Fruit fly (Drosophila melanogaster) whole organism, embryonic: ENCODE data around the gene Dis3.

ENCODE experiments used
- BtbVII ChIP-seq: fragments of 200-800 bp; sonication (Bioruptor generic); optimal IDR thresholded peaks from 3 replicates; lab custom pipeline; 2017; ENCODE audit warnings: missing biosample characterization, mild to moderate bottlenecking, missing genetic modification characterization
- CG10267 ChIP-seq: fragments of 200-800 bp; sonication (Bioruptor generic); optimal IDR thresholded peaks from 2 replicates; lab custom pipeline; 2018; ENCODE audit warnings: missing biosample characterization, mild to moderate bottlenecking, missing genetic modification characterization, moderate library complexity
- CG10366 ChIP-seq: fragments of 200-800 bp; sonication (Bioruptor generic); IDR thresholded peaks from 2 replicates; pipeline ENCODE4 v1.3.6; 2022; ENCODE audit warnings: missing biosample characterization, missing genetic modification characterization
- CG10543 ChIP-seq: fragments of 200-800 bp; sonication (Bioruptor generic); optimal IDR thresholded peaks from 3 replicates; lab custom pipeline; 2017; ENCODE audit warnings: missing biosample characterization, mild to moderate bottlenecking, missing genetic modification characterization, moderate library complexity
- CG10565 ChIP-seq: fragments of 200-800 bp; sonication (Bioruptor generic); optimal IDR thresholded peaks from 3 replicates; lab custom pipeline; 2016; ENCODE audit warnings: missing biosample characterization, mild to moderate bottlenecking, missing genetic modification characterization
- CG12299 ChIP-seq: fragments of 200-800 bp; sonication (Bioruptor generic); optimal IDR thresholded peaks from 2 replicates; lab custom pipeline; 2018; ENCODE audit warnings: missing biosample characterization, mild to moderate bottlenecking, missing genetic modification characterization
- CG12659 ChIP-seq: fragments of 200-800 bp; sonication (Bioruptor generic); optimal IDR thresholded peaks from 3 replicates; lab custom pipeline; 2017; ENCODE audit warnings: mild to moderate bottlenecking, missing biosample characterization, missing genetic modification reagents, missing genetic modification characterization
- CG12769 ChIP-seq: fragments of 200-800 bp; sonication (Bioruptor generic); optimal IDR thresholded peaks from 2 replicates; lab custom pipeline; 2019; ENCODE audit warnings: missing biosample characterization, mild to moderate bottlenecking, missing genetic modification characterization, moderate library complexity
- CG14014 ChIP-seq: fragments of 200-800 bp; sonication (Bioruptor generic); IDR thresholded peaks from 2 replicates; pipeline ENCODE4 v1.3.6; 2022; ENCODE audit warnings: missing biosample characterization, missing genetic modification characterization
- CG14050 ChIP-seq: fragments of 200-800 bp; sonication (Bioruptor generic); IDR thresholded peaks from 3 replicates; pipeline ENCODE4 v1.3.6; 2022; ENCODE audit warnings: missing biosample characterization, missing genetic modification characterization
- CG2129 ChIP-seq: fragments of 200-800 bp; sonication (Bioruptor generic); IDR thresholded peaks from 2 replicates; pipeline ENCODE4 v1.3.6; 2022; ENCODE audit warnings: missing biosample characterization, missing genetic modification characterization; ENCODE audit not compliant: partially characterized antibody
- CG31441 ChIP-seq: fragments of 200-800 bp; sonication (Bioruptor generic); IDR thresholded peaks from 2 replicates; pipeline ENCODE4 v1.3.6; 2022; ENCODE audit warnings: missing biosample characterization, missing genetic modification characterization
- CG3163 ChIP-seq: fragments of 200-800 bp; sonication (Bioruptor generic); optimal IDR thresholded peaks from 3 replicates; lab custom pipeline; 2016; ENCODE audit warnings: missing biosample characterization, missing genetic modification characterization
- CG3995 ChIP-seq: fragments of 200-800 bp; sonication (Bioruptor generic); optimal IDR thresholded peaks from 3 replicates; lab custom pipeline; 2016; ENCODE audit warnings: missing biosample characterization, missing genetic modification characterization
- CG5245 ChIP-seq: fragments of 200-800 bp; sonication (Bioruptor generic); optimal IDR thresholded peaks from 3 replicates; lab custom pipeline; 2016; ENCODE audit warnings: missing biosample characterization, missing genetic modification characterization
- CG8765 ChIP-seq: fragments of 200-800 bp; sonication (Bioruptor generic); IDR thresholded peaks from 2 replicates; pipeline ENCODE4 v1.3.6; 2022; ENCODE audit warnings: missing biosample characterization, missing genetic modification characterization
- Doc3 ChIP-seq: fragments of 200-800 bp; sonication (Bioruptor generic); IDR thresholded peaks from 3 replicates; pipeline ENCODE4 v1.3.6; 2022; ENCODE audit warnings: missing biosample characterization, missing genetic modification characterization; ENCODE audit not compliant: partially characterized antibody
- E2f2 ChIP-seq: fragments of 200-800 bp; sonication (Bioruptor generic); IDR thresholded peaks from 2 replicates; pipeline ENCODE4 v1.3.6; 2022; ENCODE audit warnings: missing biosample characterization, missing genetic modification characterization
- Elba2 ChIP-seq: fragments of 200-800 bp; sonication (Bioruptor generic); optimal IDR thresholded peaks from 3 replicates; lab custom pipeline; 2016; ENCODE audit warnings: missing biosample characterization, missing genetic modification characterization
- Fer3 ChIP-seq: fragments of 200-800 bp; sonication (Bioruptor generic); optimal IDR thresholded peaks from 2 replicates; lab custom pipeline; 2018; ENCODE audit warnings: missing biosample characterization, mild to moderate bottlenecking, missing genetic modification characterization, moderate library complexity
- HLH3B ChIP-seq: fragments of 200-800 bp; sonication (Bioruptor generic); IDR thresholded peaks from 2 replicates; pipeline ENCODE4 v1.3.6; 2022; ENCODE audit warnings: missing biosample characterization, missing genetic modification characterization
- Lim3 ChIP-seq: fragments of 200-800 bp; sonication (Bioruptor generic); IDR thresholded peaks from 2 replicates; pipeline ENCODE4 v1.3.6; 2022; ENCODE audit warnings: missing biosample characterization, missing genetic modification characterization
- NFAT ChIP-seq: fragments of 200-800 bp; sonication (Bioruptor generic); IDR thresholded peaks from 2 replicates; pipeline ENCODE4 v1.3.6; 2022; ENCODE audit warnings: missing biosample characterization, missing genetic modification characterization
- Nf-YA ChIP-seq: fragments of 200-800 bp; sonication (Bioruptor generic); IDR thresholded peaks from 2 replicates; pipeline ENCODE4 v1.3.6; 2022; ENCODE audit warnings: missing biosample characterization, missing genetic modification characterization
- NfI ChIP-seq: fragments of 200-800 bp; sonication (Bioruptor generic); optimal IDR thresholded peaks from 3 replicates; lab custom pipeline; 2018; ENCODE audit warnings: missing biosample characterization, mild to moderate bottlenecking, missing genetic modification characterization, moderate library complexity
- Rx ChIP-seq: fragments of 200-800 bp; sonication (Bioruptor generic); IDR thresholded peaks from 2 replicates; pipeline ENCODE4 v1.3.6; 2022; ENCODE audit warnings: missing biosample characterization, missing genetic modification characterization
- Usf ChIP-seq: fragments of 200-800 bp; sonication (Bioruptor generic); optimal IDR thresholded peaks from 2 replicates; lab custom pipeline; 2017; ENCODE audit warnings: missing genotype, missing biosample characterization, missing genetic modification characterization
- abd-A ChIP-seq: fragments of 200-800 bp; sonication (Bioruptor generic); optimal IDR thresholded peaks from 3 replicates; lab custom pipeline; 2019; ENCODE audit warnings: missing biosample characterization, mild to moderate bottlenecking, missing genetic modification characterization, moderate library complexity
- ara ChIP-seq: fragments of 200-800 bp; sonication (Bioruptor generic); IDR thresholded peaks from 2 replicates; pipeline ENCODE4 v1.3.6; 2022; ENCODE audit warnings: missing biosample characterization, missing genetic modification characterization
- bcd ChIP-seq: fragments of 200-800 bp; sonication (Bioruptor generic); optimal IDR thresholded peaks from 2 replicates; lab custom pipeline; 2017; ENCODE audit warnings: missing biosample characterization, mild to moderate bottlenecking, missing genetic modification characterization
- bsh ChIP-seq, 2 experiments: fragments of 200-800 bp; sonication (Bioruptor generic); optimal IDR thresholded peaks; 2 replicates each; lab custom pipeline; 2017 to 2018; ENCODE audit warnings: mild to moderate bottlenecking in 2 of 2, missing biosample characterization in 2 of 2, missing genetic modification characterization in 2 of 2, moderate library complexity in 1 of 2
- corto ChIP-seq: fragments of 200-800 bp; sonication (Bioruptor generic); optimal IDR thresholded peaks from 2 replicates; lab custom pipeline; 2016; ENCODE audit warnings: missing biosample characterization, mild to moderate bottlenecking, missing genetic modification characterization, moderate library complexity
- dysf ChIP-seq: fragments of 200-800 bp; sonication (Bioruptor generic); IDR thresholded peaks from 3 replicates; pipeline ENCODE4 v1.3.6; 2022; ENCODE audit warnings: missing biosample characterization, missing genetic modification characterization
- fd64A ChIP-seq: fragments of 200-800 bp; sonication (Bioruptor generic); optimal IDR thresholded peaks from 3 replicates; lab custom pipeline; 2018; ENCODE audit warnings: missing biosample characterization, mild to moderate bottlenecking, missing genetic modification characterization
- gcm2 ChIP-seq: fragments of 200-800 bp; sonication (Bioruptor generic); optimal IDR thresholded peaks from 2 replicates; lab custom pipeline; 2016; ENCODE audit warnings: missing biosample characterization, missing genetic modification characterization
- gem ChIP-seq: fragments of 200-800 bp; sonication (Bioruptor generic); optimal IDR thresholded peaks from 2 replicates; lab custom pipeline; 2019; ENCODE audit warnings: missing biosample characterization, mild to moderate bottlenecking, missing genetic modification characterization, moderate library complexity
- ken ChIP-seq: fragments of 200-800 bp; sonication (Bioruptor generic); IDR thresholded peaks from 3 replicates; pipeline ENCODE4 v1.3.6; 2022; ENCODE audit warnings: missing biosample characterization, missing genetic modification characterization
- lola ChIP-seq, 3 experiments: fragments of >200 bp in 2 of 3; fragments of 200-800 bp in 1 of 3; sonication (Bioruptor generic) in 1 of 3; optimal IDR thresholded peaks; 2 replicates each; lab custom pipeline; 2017 to 2019; ENCODE audit warnings: missing biosample characterization in 3 of 3, missing genetic modification characterization in 3 of 3, mild to moderate bottlenecking in 1 of 3, moderate library complexity in 1 of 3
- onecut ChIP-seq: fragments of 200-800 bp; sonication (Bioruptor generic); IDR thresholded peaks from 2 replicates; pipeline ENCODE4 v1.3.6; 2022; ENCODE audit warnings: missing biosample characterization, missing genetic modification characterization
- pan ChIP-seq, 4 experiments: fragments of >200 bp in 3 of 4; fragments of 200-800 bp in 1 of 4; sonication (Bioruptor generic) in 1 of 4; optimal IDR thresholded peaks in 3 of 4; IDR thresholded peaks in 1 of 4; 2 replicates each; pipeline versions ENCODE4 v1.3.6 to Lab custom; 2017 to 2022; ENCODE audit warnings: missing biosample characterization in 2 of 4, missing genetic modification characterization in 2 of 4, mixed read lengths in 1 of 4
- pb ChIP-seq: fragments of 200-800 bp; sonication (Bioruptor generic); optimal IDR thresholded peaks from 3 replicates; lab custom pipeline; 2016; ENCODE audit warnings: missing biosample characterization, missing genetic modification characterization
- sna ChIP-seq: fragments of 200-800 bp; sonication (Bioruptor generic); IDR thresholded peaks from 2 replicates; pipeline ENCODE4 v1.3.6; 2022; ENCODE audit warnings: missing biosample characterization, missing genetic modification characterization; ENCODE audit not compliant: partially characterized antibody
- tin ChIP-seq: fragments of 200-800 bp; sonication (Bioruptor generic); optimal IDR thresholded peaks from 3 replicates; lab custom pipeline; 2016; ENCODE audit warnings: missing biosample characterization, missing genetic modification characterization
- trh ChIP-seq: fragments of 200-800 bp; sonication (Bioruptor generic); optimal IDR thresholded peaks from 2 replicates; lab custom pipeline; 2016; ENCODE audit warnings: missing biosample characterization, missing genetic modification characterization
- unc-4 ChIP-seq: fragments of 200-800 bp; sonication (Bioruptor generic); IDR thresholded peaks from 2 replicates; pipeline ENCODE4 v1.3.6; 2022; ENCODE audit warnings: missing biosample characterization, missing genetic modification characterization; ENCODE audit not compliant: partially characterized antibody
- vfl ChIP-seq: fragments of 200-800 bp; sonication (Bioruptor generic); optimal IDR thresholded peaks from 2 replicates; lab custom pipeline; 2016; ENCODE audit warnings: missing biosample characterization, missing genetic modification characterization
- wek ChIP-seq: fragments of 200-800 bp; sonication (Bioruptor generic); optimal IDR thresholded peaks from 3 replicates; lab custom pipeline; 2018; ENCODE audit warnings: missing biosample characterization, mild to moderate bottlenecking, missing genetic modification characterization, moderate library complexity

Dis3 gene

dm6 chr3R:24294784-24295555 is 38.3 kb upstream of the Dis3 start, which contains the start of gene crb (continued):
- TF ChIP-seq NFAT (GFP tag; lab: Robert Waterston, UW), result peak; percentile 79
- TF ChIP-seq CG8765 (GFP tag; lab: Robert Waterston, UW), result no peak
- peak; percentile 63 for TF ChIP-seq gem (tag; lab: Kevin White, UChicago)
- TF ChIP-seq bcd (GFP tag; lab: Kevin White, UChicago), result peak; percentile 22
- peak; percentile 49 for TF ChIP-seq tin
- TF ChIP-seq CG31441 (GFP tag; lab: Robert Waterston, UW), result peak; percentile 47
- TF ChIP-seq HLH3B (GFP tag; lab: Robert Waterston, UW), result peak; percentile 46; the same call in 1 of the 2 replicates
- peak; percentile 53 for TF ChIP-seq ara (GFP tag; lab: Robert Waterston, UW)
- no peak for TF ChIP-seq CG3995 (GFP tag; lab: Kevin White, UChicago)
- peak; percentile 7; the same call in 1 of the 3 replicates for TF ChIP-seq ken
- TF ChIP-seq sna (GFP tag; lab: Robert Waterston, UW), result 0 out of 2 replicates have a peak, but pooled peaks have one; percentile 12
- peak; percentile 48; the same call in 2 of the 3 replicates for TF ChIP-seq dysf (GFP tag; lab: Robert Waterston, UW)
- no peak for TF ChIP-seq pan (optimal IDR thresholded peaks at IDR 0.05; lab: Kevin White, UChicago)
- peak in 1 of 2 experiments; percentile 44 for TF ChIP-seq pan (GFP tag; optimal IDR thresholded peaks at IDR 0.05 in 1 of 2, IDR thresholded peaks at IDR 0.05 in 1 of 2)
- TF ChIP-seq CG10565 (GFP tag; lab: Kevin White, UChicago), result no peak
- peak; percentile 72 for TF ChIP-seq CG10543 (GFP tag; lab: Kevin White, UChicago)
- TF ChIP-seq Nf-YA (GFP tag; lab: Robert Waterston, UW), result peak; percentile 47; the same call in 1 of the 2 replicates
- no peak for TF ChIP-seq CG5245 (GFP tag; lab: Kevin White, UChicago)
- TF ChIP-seq trh (GFP tag; lab: Kevin White, UChicago), result no peak
- TF ChIP-seq gcm2 (GFP tag; lab: Kevin White, UChicago), result peak; percentile 17
- no peak for TF ChIP-seq fd64A
- TF ChIP-seq CG14050 (GFP tag; lab: Robert Waterston, UW), result 0 out of 3 replicates have a peak, but pooled peaks have one; percentile 24
- no peak for TF ChIP-seq Lim3 (GFP tag; lab: Robert Waterston, UW)
- peak; percentile 36 for TF ChIP-seq NfI
- TF ChIP-seq bsh (GFP tag; optimal IDR thresholded peaks at IDR 0.05; lab: Kevin White, UChicago), result peak in 1 of 2 experiments; percentile 32
- TF ChIP-seq CG12659, result peak; percentile 65
- peak; percentile 69 for TF ChIP-seq CG12769 (tag; lab: Kevin White, UChicago)
- peak; percentile 44 for TF ChIP-seq pb (GFP tag; lab: Kevin White, UChicago)
- no peak for TF ChIP-seq abd-A
- no peak for TF ChIP-seq CG2129 (GFP tag; lab: Robert Waterston, UW)
- peak; percentile 37 for TF ChIP-seq onecut (GFP tag; lab: Robert Waterston, UW)
- peak; percentile 26 for TF ChIP-seq vfl (GFP tag; lab: Kevin White, UChicago)
- TF ChIP-seq CG12299, result peak; percentile 64
- no peak for TF ChIP-seq unc-4 (GFP tag; lab: Robert Waterston, UW)
- TF ChIP-seq CG10267 (tag; lab: Kevin White, UChicago), result peak; percentile 54
- TF ChIP-seq wek (GFP tag; lab: Kevin White, UChicago), result peak; percentile 59
- TF ChIP-seq Elba2 (GFP tag; lab: Kevin White, UChicago), result no peak
- no peak for TF ChIP-seq Rx (GFP tag; lab: Robert Waterston, UW)
- TF ChIP-seq corto, result no peak
- peak; percentile 85 for TF ChIP-seq E2f2 (GFP tag; lab: Robert Waterston, UW)
- TF ChIP-seq CG10366 (GFP tag; lab: Robert Waterston, UW), result no peak; the same call in 1 of the 2 replicates
- peak in 1 of 3 experiments; percentile 19 for TF ChIP-seq lola (GFP tag; optimal IDR thresholded peaks at IDR 0.05; lab: Kevin White, UChicago)
- TF ChIP-seq CG14014 (GFP tag; lab: Robert Waterston, UW), result no peak
- TF ChIP-seq Doc3 (GFP tag; lab: Robert Waterston, UW), result no peak
- no peak for TF ChIP-seq Usf (GFP tag; lab: Kevin White, UChicago)
- peak; percentile 37 for TF ChIP-seq BtbVII
- TF ChIP-seq Fer3 (tag; lab: Kevin White, UChicago), result peak; percentile 54
- peak; percentile 24 for TF ChIP-seq CG3163 (GFP tag; lab: Kevin White, UChicago)
